Fruit fly (Drosophila melanogaster): ENCODE data around the gene Med.
A peak's percentile ranks its signal among the peaks of the same experiment; 100 is the strongest.

Med gene

dm6 chr3R:31580586-31580994 lies 30.3 kb upstream of the Med start, which contains the start of the genes pygo and rod (continued):
- TF ChIP-seq Nf-YB (GFP tag; optimal IDR thresholded peaks at IDR 0.05) (no peak), CG2116 (GFP tag; optimal IDR thresholded peaks at IDR 0.05) (peak; percentile 95), CG30020 (tag; optimal IDR thresholded peaks at IDR 0.05) (peak; percentile 8), CG1529 (GFP tag; optimal IDR thresholded peaks at IDR 0.05) (no peak), CG10543 (GFP tag; optimal IDR thresholded peaks at IDR 0.05) (no peak), pzg (GFP tag; optimal IDR thresholded peaks at IDR 0.05) (peak; percentile 86), pnt (GFP tag; optimal IDR thresholded peaks at IDR 0.05) (no peak), NC2β (GFP tag; optimal IDR thresholded peaks at IDR 0.05) (peak; percentile 5), BEAF-32 (GFP tag; optimal IDR thresholded peaks at IDR 0.05) (peak; percentile 68), ems (GFP tag; optimal IDR thresholded peaks at IDR 0.05) (no peak), trem (tag; optimal IDR thresholded peaks at IDR 0.05) (peak; percentile 72), gcm (GFP tag; optimal IDR thresholded peaks at IDR 0.05) (no peak), zfh2 (GFP tag; optimal IDR thresholded peaks at IDR 0.05) (peak; percentile 15), CG13424 (tag; optimal IDR thresholded peaks at IDR 0.05) (peak; percentile 16), CTCF (GFP tag; optimal IDR thresholded peaks at IDR 0.05) (peak; percentile 21), pb (GFP tag; optimal IDR thresholded peaks at IDR 0.05) (no peak), ato (GFP tag; IDR thresholded peaks at IDR 0.05; ENCODE audit: partially characterized antibody) (0 out of 2 replicates have a peak, but pooled peaks have one; percentile 39), CG13287 (GFP tag; IDR thresholded peaks at IDR 0.05; ENCODE audit: partially characterized antibody) (peak; percentile 80), BtbVII (GFP tag; optimal IDR thresholded peaks at IDR 0.05) (no peak), Vsx1 (GFP tag; optimal IDR thresholded peaks at IDR 0.05) (no peak), crp (GFP tag; optimal IDR thresholded peaks at IDR 0.05) (peak in 1 of 2 experiments; percentile 6), nau (GFP tag; optimal IDR thresholded peaks at IDR 0.05) (no peak), chif (GFP tag; optimal IDR thresholded peaks at IDR 0.05) (peak in 1 of 2 experiments; percentile 5), CG15514 (GFP tag; optimal IDR thresholded peaks at IDR 0.05) (peak; percentile 92), Fer3 (tag; optimal IDR thresholded peaks at IDR 0.05) (no peak), CG42726 (GFP tag; IDR thresholded peaks at IDR 0.05; ENCODE audit: partially characterized antibody) (0 out of 2 replicates have a peak, but pooled peaks have one; percentile 29), dan (GFP tag; IDR thresholded peaks at IDR 0.05) (no peak), vfl (GFP tag; optimal IDR thresholded peaks at IDR 0.05) (no peak), CG12299 (tag; optimal IDR thresholded peaks at IDR 0.05) (no peak), CG17568 (GFP tag; optimal IDR thresholded peaks at IDR 0.05) (no peak), CG6175 (GFP tag; IDR thresholded peaks at IDR 0.05) (no peak), Ptx1 (GFP tag; IDR thresholded peaks at IDR 0.05) (no peak), Deaf1 (tag; optimal IDR thresholded peaks at IDR 0.05) (no peak), CG13775 (GFP tag; optimal IDR thresholded peaks at IDR 0.05) (peak; percentile 11), gfzf (GFP tag; optimal IDR thresholded peaks at IDR 0.05) (peak; percentile 90), gro (GFP tag; optimal IDR thresholded peaks at IDR 0.05) (no peak), CG4820 (GFP tag; optimal IDR thresholded peaks at IDR 0.05) (no peak), nerfin-1 (tag; optimal IDR thresholded peaks at IDR 0.05) (peak; percentile 60), CG4730 (GFP tag; IDR thresholded peaks at IDR 0.05) (no peak), phol (tag; optimal IDR thresholded peaks at IDR 0.05) (peak; percentile 48), CG15011 (GFP tag; optimal IDR thresholded peaks at IDR 0.05) (no peak), sens-2 (GFP tag; IDR thresholded peaks at IDR 0.05) (no peak), Atf3 (GFP tag; optimal IDR thresholded peaks at IDR 0.05) (no peak), ssp (GFP tag; IDR thresholded peaks at IDR 0.05) (0 out of 2 replicates have a peak, but pooled peaks have one; percentile 17), knrl (GFP tag; IDR thresholded peaks at IDR 0.05; ENCODE audit: partially characterized antibody) (peak; percentile 58; the same call in 2 of the 3 replicates), CG8089 (GFP tag; optimal IDR thresholded peaks at IDR 0.05) (no peak), bsh (GFP tag; optimal IDR thresholded peaks at IDR 0.05) (no peak), CG15696 (tag; optimal IDR thresholded peaks at IDR 0.05) (no peak), aop (GFP tag; IDR thresholded peaks at IDR 0.05) (no peak), Hr51 (GFP tag; optimal IDR thresholded peaks at IDR 0.05) (peak in 1 of 2 experiments; percentile 5)
